Worm (Caenorhabditis elegans): ENCODE data around the gene T11F8.12.

Gene T11F8.12

DNA sequence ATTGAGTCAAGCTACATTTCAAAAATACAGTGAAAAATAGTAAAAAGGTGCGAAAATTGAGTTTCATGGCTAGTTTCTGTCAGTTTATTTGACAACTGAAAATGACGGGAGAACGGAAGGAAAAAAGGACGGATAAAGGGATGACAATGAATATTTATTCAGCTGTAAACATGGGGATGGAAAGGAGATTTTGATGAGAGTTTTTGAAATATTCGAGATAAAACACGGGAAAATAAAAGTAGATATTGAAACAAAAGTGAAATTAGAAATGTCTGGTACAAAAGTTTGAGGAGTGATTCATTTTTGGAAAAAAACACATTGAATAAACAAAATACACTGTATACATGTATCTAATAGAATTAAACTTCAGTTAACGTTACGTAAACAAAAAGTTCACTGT lies at the start of gene T11F8.12:
Gene T11F8.12 (minus strand): TSS at position 101 of the 400 bp plus-strand sequence.
- TF ChIP-seq pat-9 (tag; optimal IDR thresholded peaks at IDR 0.05), result no peak
- no peak for TF ChIP-seq pqm-1 (tag; optimal IDR thresholded peaks at IDR 0.05)
- TF ChIP-seq sdc-2 (tag; optimal IDR thresholded peaks at IDR 0.05), result no peak
- TF ChIP-seq nhr-232 (tag; optimal IDR thresholded peaks at IDR 0.05), result no peak
- TF ChIP-seq C38D4.7 (GFP tag; optimal IDR thresholded peaks at IDR 0.05), result no peak
- no peak for TF ChIP-seq K02D7.2 (tag; optimal IDR thresholded peaks at IDR 0.05)
- no peak for TF ChIP-seq ztf-16 (tag; optimal IDR thresholded peaks at IDR 0.05)
- TF ChIP-seq ets-4 (tag; optimal IDR thresholded peaks at IDR 0.05), result no peak
- TF ChIP-seq ceh-22 (tag; optimal IDR thresholded peaks at IDR 0.05), result no peak
- no peak for TF ChIP-seq nhr-11 (tag; optimal IDR thresholded peaks at IDR 0.05)
- no peak for TF ChIP-seq ceh-18 (tag; optimal IDR thresholded peaks at IDR 0.05)
- no peak for TF ChIP-seq sox-4 (tag; optimal IDR thresholded peaks at IDR 0.05)
- TF ChIP-seq zip-5 (tag; optimal IDR thresholded peaks at IDR 0.05), result no peak
- TF ChIP-seq ceh-48 (tag; optimal IDR thresholded peaks at IDR 0.05), result no peak
- TF ChIP-seq C08G9.2 (tag; optimal IDR thresholded peaks at IDR 0.05), result no peak
- TF ChIP-seq che-1 (tag; optimal IDR thresholded peaks at IDR 0.05), result no peak
- TF ChIP-seq pros-1 (tag; optimal IDR thresholded peaks at IDR 0.05), result no peak
- TF ChIP-seq tbx-7 (tag; optimal IDR thresholded peaks at IDR 0.05), result no peak
- no peak for TF ChIP-seq ref-2 (tag; optimal IDR thresholded peaks at IDR 0.05)

DNA sequence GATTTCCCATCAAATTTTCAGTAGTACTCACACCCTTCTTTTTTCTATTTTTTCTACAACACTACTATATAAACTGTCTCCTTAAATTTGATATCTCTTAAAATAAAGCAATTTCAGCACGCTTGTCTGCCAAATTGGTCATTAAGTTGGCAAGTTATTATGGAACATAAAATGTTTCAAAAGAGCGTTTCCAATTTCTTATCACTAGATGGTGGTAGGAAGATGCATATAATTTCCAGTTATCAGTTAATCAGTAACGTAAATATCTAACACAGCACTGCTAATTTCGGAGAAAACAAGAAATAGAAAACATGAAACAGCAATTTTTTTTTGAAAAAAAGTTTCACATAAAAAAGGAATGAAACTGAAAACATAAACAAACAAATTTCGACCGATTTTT lies 48.8 kb upstream of the T11F8.12 start:
- no peak for TF ChIP-seq ahr-1 (tag; optimal IDR thresholded peaks at IDR 0.05)
- peak; percentile 74 for TF ChIP-seq elt-2 (tag; optimal IDR thresholded peaks at IDR 0.05)

DNA sequence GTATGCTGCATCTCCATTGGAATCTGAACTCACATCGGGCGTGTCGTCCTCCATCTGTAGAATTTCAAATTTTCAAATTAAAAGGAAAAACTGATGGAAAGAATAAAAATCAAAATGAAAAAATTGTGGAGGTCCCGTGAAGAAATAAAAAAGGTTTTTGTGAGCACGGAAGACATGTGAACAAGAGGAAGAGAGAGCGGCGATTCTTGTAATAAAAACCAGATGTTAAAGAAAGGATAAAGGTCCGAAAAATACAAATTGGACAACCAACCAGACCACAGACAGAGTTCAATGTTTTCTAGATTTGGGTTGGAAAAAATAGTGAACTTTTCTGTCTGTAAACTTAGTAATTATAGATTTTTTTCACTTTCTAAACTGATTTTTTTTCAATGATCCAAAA lies 46.2 kb upstream of the T11F8.12 start, which contains the start of gene unc-5:
Gene unc-5 (minus strand): TSS at position 54 of the 400 bp plus-strand sequence.
- TF ChIP-seq hlh-8 (tag; optimal IDR thresholded peaks at IDR 0.05) (peak; percentile 24), ceh-19 (GFP tag; optimal IDR thresholded peaks at IDR 0.05) (no peak), ttx-3 (tag; optimal IDR thresholded peaks at IDR 0.05) (no peak), ceh-24 (tag; optimal IDR thresholded peaks at IDR 0.05) (no peak), madf-2 (tag; optimal IDR thresholded peaks at IDR 0.05) (no peak), ceh-18 (tag; optimal IDR thresholded peaks at IDR 0.05) (no peak), pha-2 (tag; optimal IDR thresholded peaks at IDR 0.05) (no peak), ztf-16 (tag; optimal IDR thresholded peaks at IDR 0.05) (no peak), C08G9.2 (tag; optimal IDR thresholded peaks at IDR 0.05) (no peak)

DNA sequence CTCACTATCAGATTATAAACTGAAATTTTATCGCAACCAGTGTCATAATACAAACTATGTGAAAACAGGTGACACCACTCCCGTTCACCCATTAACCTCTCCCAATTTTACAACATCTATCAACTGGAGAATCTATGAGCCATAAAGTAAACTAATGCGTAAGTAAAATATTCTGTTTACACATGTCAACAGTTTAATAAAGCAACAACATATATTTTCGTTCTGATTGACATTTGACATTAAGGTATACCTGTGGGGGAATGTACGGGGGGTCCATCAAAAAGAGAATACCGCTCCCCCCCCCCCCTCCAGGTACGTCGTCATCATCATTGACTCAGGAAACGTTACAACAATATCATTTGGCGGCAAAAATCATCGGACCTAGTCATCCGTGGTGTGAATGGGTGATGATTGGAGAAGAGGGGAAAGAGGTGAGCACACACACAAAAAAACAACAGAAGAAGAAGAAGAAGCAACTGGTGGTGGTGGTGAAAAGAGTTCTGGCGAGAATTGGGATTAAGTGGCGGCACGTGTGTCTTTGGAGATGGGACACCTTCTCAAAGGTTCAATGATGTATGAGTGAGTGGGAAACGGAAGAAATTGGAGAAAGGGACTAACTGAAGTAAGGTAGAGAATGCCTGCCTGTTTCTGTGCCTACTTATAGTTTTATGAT lies 44.7 kb upstream of the T11F8.12 start:
- peak; percentile 26 for TF ChIP-seq unc-55 (GFP tag; optimal IDR thresholded peaks at IDR 0.05)
- TF ChIP-seq pat-9 (tag; optimal IDR thresholded peaks at IDR 0.05), result peak; percentile 36
- no peak for TF ChIP-seq gmeb-2 (tag; optimal IDR thresholded peaks at IDR 0.05)

DNA sequence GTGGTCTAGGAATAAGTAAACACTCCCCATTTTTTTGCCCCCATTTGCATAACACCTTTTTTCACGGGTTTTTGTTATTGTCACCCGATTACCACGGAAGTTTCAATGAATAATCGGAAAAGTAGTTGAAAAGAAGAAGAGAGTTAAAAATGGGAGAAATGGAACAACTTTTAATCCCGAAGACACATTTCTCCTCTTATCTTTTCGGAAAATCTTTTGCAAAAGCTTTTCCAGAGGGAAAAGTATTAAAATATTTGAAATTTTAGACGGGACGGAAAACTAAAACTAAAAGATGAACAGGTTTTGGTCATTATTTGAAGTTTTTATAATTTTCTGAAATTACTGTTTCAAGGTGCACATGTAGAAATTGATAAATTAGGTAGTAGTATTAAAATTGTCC lies 36.9 kb upstream of the T11F8.12 start:
- TF ChIP-seq ceh-18 (tag; optimal IDR thresholded peaks at IDR 0.05) (no peak), elt-2 (tag; optimal IDR thresholded peaks at IDR 0.05) (no peak), pat-9 (tag; optimal IDR thresholded peaks at IDR 0.05) (no peak)

DNA sequence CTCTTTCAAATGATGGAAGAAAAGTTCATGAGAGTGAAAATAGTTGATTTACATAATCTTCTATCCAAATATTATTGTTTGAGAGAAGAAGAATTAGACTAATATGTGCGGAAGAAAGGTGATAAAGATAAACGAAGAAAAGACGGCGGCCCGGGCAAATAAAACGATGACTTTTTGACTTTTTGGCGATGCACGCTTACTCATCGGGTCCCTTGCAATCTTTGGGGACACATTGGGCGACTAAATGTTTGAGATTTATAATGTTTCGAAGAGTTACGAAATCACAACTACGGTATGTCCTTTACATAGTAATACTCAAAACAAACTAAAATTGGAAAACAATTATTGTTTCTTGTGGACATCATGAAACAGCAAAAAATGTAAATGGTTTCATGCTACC lies 32.7 kb upstream of the T11F8.12 start:
- no peak for TF ChIP-seq npax-4 (tag; optimal IDR thresholded peaks at IDR 0.05)

DNA sequence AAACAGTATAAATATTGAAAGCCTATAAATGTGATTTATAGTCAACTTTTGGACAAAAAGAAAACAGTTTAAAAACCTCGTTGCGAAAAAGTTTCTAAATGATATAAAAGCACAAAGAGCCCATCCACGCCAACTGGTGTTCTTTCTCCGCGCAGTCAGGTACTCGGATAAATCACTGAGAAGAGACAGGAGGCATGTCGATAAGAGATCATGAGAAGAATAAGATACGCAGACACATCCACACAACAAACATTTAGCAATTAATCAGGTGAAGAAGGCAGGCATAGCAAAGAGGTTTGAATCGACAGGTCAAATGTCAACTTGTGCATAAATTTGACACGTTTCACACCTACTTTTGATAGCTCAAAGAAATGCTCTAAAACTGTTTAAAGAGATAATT lies 25.6 kb upstream of the T11F8.12 start:
- TF ChIP-seq F13H6.1 (tag; optimal IDR thresholded peaks at IDR 0.05) (no peak), unc-55 (GFP tag; optimal IDR thresholded peaks at IDR 0.05) (peak; percentile 68), tbx-2 (tag; optimal IDR thresholded peaks at IDR 0.05) (peak; percentile 18), ref-2 (tag; optimal IDR thresholded peaks at IDR 0.05) (no peak), rnt-1 (tag; optimal IDR thresholded peaks at IDR 0.05) (peak; percentile 25), fax-1 (tag; optimal IDR thresholded peaks at IDR 0.05) (no peak)

All from whole organism, late embryonic.